Worm (Caenorhabditis elegans): ENCODE measurements around the gene xpb-1.

- TF ChIP-seq tbx-37 (GFP tag; conservative IDR thresholded peaks at IDR 0.05) (no peak), sea-1 (GFP tag; conservative IDR thresholded peaks at IDR 0.05) (no peak), ets-7 (tag; optimal IDR thresholded peaks at IDR 0.05) (no peak), ama-1 (optimal IDR thresholded peaks at IDR 0.05) (no peak), hmbx-1 (tag; optimal IDR thresholded peaks at IDR 0.05) (no peak), ceh-13 (GFP tag; optimal IDR thresholded peaks at IDR 0.05) (no peak), hnd-1 (tag; optimal IDR thresholded peaks at IDR 0.05) (no peak), ceh-36 (tag; optimal IDR thresholded peaks at IDR 0.05) (no peak), pes-1 (GFP tag; IDR thresholded peaks at IDR 0.05) (no peak), flt-1 (GFP tag; IDR thresholded peaks at IDR 0.05) (no peak), tra-4 (tag; optimal IDR thresholded peaks at IDR 0.05) (no peak), tbx-11 (GFP tag; IDR thresholded peaks at IDR 0.05) (no peak)
These were observed 37.7 kb upstream of the xpb-1 start for ce11 chrIII:11488662-11489349.
